Fruit fly (Drosophila melanogaster) whole organism, embryonic: Measurements from ENCODE around the gene Ugt316A1.

Source experiments
- CG11560 ChIP-seq: fragments of 200-800 bp; sonication (Bioruptor generic); IDR thresholded peaks from 3 replicates; pipeline ENCODE4 v1.3.6; 2022; ENCODE audit warnings: missing biosample characterization, missing genetic modification characterization
- CG12071 ChIP-seq: fragments of 200-800 bp; sonication (Bioruptor generic); optimal IDR thresholded peaks from 3 replicates; lab custom pipeline; 2018; ENCODE audit warnings: missing biosample characterization, mild to moderate bottlenecking, missing genetic modification characterization
- CG15479 ChIP-seq: fragments of 200-800 bp; sonication (Bioruptor generic); optimal IDR thresholded peaks from 3 replicates; lab custom pipeline; 2019; ENCODE audit warnings: missing biosample characterization, mild to moderate bottlenecking, missing genetic modification characterization, moderate library complexity
- CG16863 ChIP-seq: fragments of 200-800 bp; sonication (Bioruptor generic); optimal IDR thresholded peaks from 3 replicates; lab custom pipeline; 2016; ENCODE audit warnings: missing biosample characterization, missing genetic modification characterization
- CG17829 ChIP-seq: fragments of 200-800 bp; optimal IDR thresholded peaks from 2 replicates; lab custom pipeline; 2019; ENCODE audit warnings: missing biosample characterization, mild to moderate bottlenecking, missing genetic modification characterization, moderate library complexity
- CG17912 ChIP-seq: fragments of 200-800 bp; sonication (Bioruptor generic); optimal IDR thresholded peaks from 2 replicates; lab custom pipeline; 2018; ENCODE audit warnings: missing biosample characterization, mild to moderate bottlenecking, missing genetic modification characterization
- CG4730 ChIP-seq: fragments of 200-800 bp; sonication (Bioruptor generic); IDR thresholded peaks from 2 replicates; pipeline ENCODE4 v1.3.6; 2022; ENCODE audit warnings: missing biosample characterization, missing genetic modification characterization
- CG8765 ChIP-seq: fragments of 200-800 bp; sonication (Bioruptor generic); IDR thresholded peaks from 2 replicates; pipeline ENCODE4 v1.3.6; 2022; ENCODE audit warnings: missing biosample characterization, missing genetic modification characterization
- D ChIP-seq, 2 experiments: fragments of 200-800 bp in 1 of 2; fragments of >200 bp in 1 of 2; sonication (Bioruptor generic) in 1 of 2; optimal IDR thresholded peaks; 2 replicates in 1 of 2; 3 replicates in 1 of 2; lab custom pipeline; 2017; ENCODE audit warnings: mild to moderate bottlenecking in 1 of 2, missing biosample characterization in 1 of 2, missing genetic modification characterization in 1 of 2, missing genetic modification reagents in 1 of 2
- Deaf1 ChIP-seq: fragments of 200-800 bp; optimal IDR thresholded peaks from 3 replicates; lab custom pipeline; 2019; ENCODE audit warnings: missing biosample characterization, mild to moderate bottlenecking, missing genetic modification characterization, moderate library complexity
- Dip3 ChIP-seq: fragments of 200-800 bp; sonication (Bioruptor generic); optimal IDR thresholded peaks from 3 replicates; lab custom pipeline; 2016; ENCODE audit warnings: missing biosample characterization, missing genetic modification characterization
- ERR ChIP-seq: fragments of 200-800 bp; sonication (Bioruptor generic); optimal IDR thresholded peaks from 2 replicates; lab custom pipeline; 2016; ENCODE audit warnings: missing biosample characterization, missing genetic modification characterization
- HLH54F ChIP-seq: fragments of 200-800 bp; sonication (Bioruptor generic); optimal IDR thresholded peaks from 3 replicates; lab custom pipeline; 2016; ENCODE audit warnings: missing biosample characterization, missing genetic modification characterization
- MTF-1 ChIP-seq: fragments of 200-800 bp; sonication (Bioruptor generic); optimal IDR thresholded peaks from 2 replicates; lab custom pipeline; 2018; ENCODE audit warnings: missing biosample characterization, mild to moderate bottlenecking, missing genetic modification characterization, borderline replicate concordance
- Mad ChIP-seq: fragments of 200-800 bp; sonication (Bioruptor generic); optimal IDR thresholded peaks from 2 replicates; lab custom pipeline; 2016; ENCODE audit warnings: missing biosample characterization, missing genetic modification characterization
- Max ChIP-seq: fragments of 200-800 bp; sonication (Bioruptor generic); optimal IDR thresholded peaks from 2 replicates; lab custom pipeline; 2016; ENCODE audit warnings: missing biosample characterization, mild to moderate bottlenecking, missing genetic modification characterization
- Oaz ChIP-seq: fragments of 200-800 bp; sonication (Bioruptor generic); IDR thresholded peaks from 2 replicates; pipeline ENCODE4 v1.3.6; 2022; ENCODE audit warnings: missing biosample characterization, missing genetic modification characterization
- PHDP ChIP-seq: fragments of 200-800 bp; sonication (Bioruptor generic); optimal IDR thresholded peaks from 3 replicates; lab custom pipeline; 2018; ENCODE audit warnings: missing biosample characterization, mild to moderate bottlenecking, missing genetic modification characterization, moderate library complexity
- Side ChIP-seq: fragments of 200-800 bp; sonication (Bioruptor generic); optimal IDR thresholded peaks from 2 replicates; lab custom pipeline; 2016; ENCODE audit warnings: missing biosample characterization, missing genetic modification characterization
- Six4 ChIP-seq: fragments of 200-800 bp; sonication (Bioruptor generic); optimal IDR thresholded peaks from 2 replicates; lab custom pipeline; 2016; ENCODE audit warnings: missing biosample characterization, missing genetic modification characterization
- Stat92E ChIP-seq, 3 experiments: fragments of >200 bp in 2 of 3; fragments of 200-800 bp in 1 of 3; sonication (Bioruptor generic) in 1 of 3; optimal IDR thresholded peaks; 2 replicates each; lab custom pipeline; 2017 to 2019; ENCODE audit warnings: missing biosample characterization in 3 of 3, missing genetic modification characterization in 3 of 3, mild to moderate bottlenecking in 1 of 3, moderate library complexity in 1 of 3
- ase ChIP-seq: fragments of 200-800 bp; sonication (Bioruptor generic); IDR thresholded peaks from 3 replicates; pipeline ENCODE4 v1.3.6; 2022; ENCODE audit warnings: missing biosample characterization, missing genetic modification characterization
- cad ChIP-seq: fragments of >200 bp; optimal IDR thresholded peaks from 2 replicates; lab custom pipeline; 2017; ENCODE audit warnings: missing biosample characterization, missing genetic modification characterization
- cg ChIP-seq: fragments of 200-800 bp; sonication (Bioruptor generic); optimal IDR thresholded peaks from 3 replicates; lab custom pipeline; 2019; ENCODE audit warnings: missing biosample characterization, mild to moderate bottlenecking, missing genetic modification characterization, moderate library complexity
- chif ChIP-seq, 2 experiments: fragments of 200-800 bp; sonication (Bioruptor generic); optimal IDR thresholded peaks; 3 replicates each; lab custom pipeline; 2016; ENCODE audit warnings: missing biosample characterization in 2 of 2, missing genetic modification characterization in 2 of 2
- croc ChIP-seq: fragments of 200-800 bp; sonication (Bioruptor generic); conservative IDR thresholded peaks from 3 replicates; pipeline ENCODE4 v1.3.6; 2022; ENCODE audit warnings: missing biosample characterization, missing genetic modification characterization
- dimm ChIP-seq: fragments of 200-800 bp; sonication (Bioruptor generic); IDR thresholded peaks from 2 replicates; pipeline ENCODE4 v1.3.6; 2022; ENCODE audit warnings: missing biosample characterization, missing genetic modification characterization
- fd102C ChIP-seq: fragments of 200-800 bp; sonication (Bioruptor generic); optimal IDR thresholded peaks from 2 replicates; lab custom pipeline; 2018; ENCODE audit warnings: missing biosample characterization, mild to moderate bottlenecking, missing genetic modification characterization, moderate library complexity
- ham ChIP-seq: fragments of 200-800 bp; sonication (Bioruptor generic); IDR thresholded peaks from 2 replicates; pipeline ENCODE4 v1.3.6; 2022; ENCODE audit warnings: missing biosample characterization, missing genetic modification characterization
- hth ChIP-seq: fragments of >200 bp; optimal IDR thresholded peaks from 2 replicates; lab custom pipeline; 2017; ENCODE audit warnings: inconsistent platforms
- kni ChIP-seq: fragments of 200-800 bp; sonication (Bioruptor generic); optimal IDR thresholded peaks from 3 replicates; lab custom pipeline; 2017; ENCODE audit warnings: mild to moderate bottlenecking, missing biosample characterization, missing genetic modification reagents, missing genetic modification characterization
- lab ChIP-seq: fragments of 200-800 bp; sonication (Bioruptor generic); optimal IDR thresholded peaks from 3 replicates; lab custom pipeline; 2017; ENCODE audit warnings: missing biosample characterization, missing genetic modification characterization, mild to moderate bottlenecking, moderate library complexity, missing genetic modification reagents
- mirr ChIP-seq: fragments of 200-800 bp; sonication (Bioruptor generic); optimal IDR thresholded peaks from 3 replicates; lab custom pipeline; 2018; ENCODE audit warnings: missing biosample characterization, mild to moderate bottlenecking, missing genetic modification characterization
- pan ChIP-seq, 4 experiments: fragments of >200 bp in 3 of 4; fragments of 200-800 bp in 1 of 4; sonication (Bioruptor generic) in 1 of 4; optimal IDR thresholded peaks in 3 of 4; IDR thresholded peaks in 1 of 4; 2 replicates each; pipeline versions ENCODE4 v1.3.6 to Lab custom; 2017 to 2022; ENCODE audit warnings: missing biosample characterization in 2 of 4, missing genetic modification characterization in 2 of 4, mixed read lengths in 1 of 4
- phol ChIP-seq: fragments of 200-800 bp; sonication (Bioruptor generic); optimal IDR thresholded peaks from 3 replicates; lab custom pipeline; 2018; ENCODE audit warnings: missing biosample characterization, mild to moderate bottlenecking, missing genetic modification characterization, moderate library complexity
- schlank ChIP-seq: fragments of 200-800 bp; sonication (Bioruptor generic); optimal IDR thresholded peaks from 2 replicates; lab custom pipeline; 2018; ENCODE audit warnings: missing biosample characterization, mild to moderate bottlenecking, missing genetic modification characterization
- shn ChIP-seq: fragments of 200-800 bp; sonication (Bioruptor generic); optimal IDR thresholded peaks from 3 replicates; lab custom pipeline; 2016; ENCODE audit warnings: missing biosample characterization, missing genetic modification characterization
- sima ChIP-seq: fragments of 200-800 bp; sonication (Bioruptor generic); optimal IDR thresholded peaks from 2 replicates; lab custom pipeline; 2016; ENCODE audit warnings: missing biosample characterization, missing genetic modification characterization
- ttk ChIP-seq: fragments of 200-800 bp; sonication (Bioruptor generic); IDR thresholded peaks from 2 replicates; pipeline ENCODE4 v2.1.2; 2022; ENCODE audit warnings: missing biosample characterization, missing genetic modification characterization
- twi ChIP-seq: fragments of 200-800 bp; optimal IDR thresholded peaks from 2 replicates; lab custom pipeline; 2019; ENCODE audit warnings: missing biosample characterization, mild to moderate bottlenecking, missing genetic modification characterization, moderate library complexity
- wor ChIP-seq: fragments of 200-800 bp; sonication (Bioruptor generic); IDR thresholded peaks from 2 replicates; pipeline ENCODE4 v1.3.6; 2022; ENCODE audit warnings: missing biosample characterization, missing genetic modification characterization
- zen ChIP-seq: fragments of 200-800 bp; sonication (Bioruptor generic); optimal IDR thresholded peaks from 3 replicates; lab custom pipeline; 2018; ENCODE audit warnings: missing biosample characterization, mild to moderate bottlenecking, missing genetic modification characterization, moderate library complexity

Gene Ugt316A1

dm6 chr3L:19033154-19033811 lies 29.3 kb downstream of the Ugt316A1 start (continued):
- TF ChIP-seq Oaz (GFP tag; lab: Robert Waterston, UW): no peak
- TF ChIP-seq CG8765 (GFP tag; lab: Robert Waterston, UW): peak; percentile 80; the same call in 1 of the 2 replicates
- no peak for TF ChIP-seq ERR (GFP tag; lab: Kevin White, UChicago)
- TF ChIP-seq chif (GFP tag; optimal IDR thresholded peaks at IDR 0.05; lab: Kevin White, UChicago): peak in 1 of 2 experiments; percentile 37
- TF ChIP-seq CG4730 (GFP tag; lab: Robert Waterston, UW): peak; percentile 35; the same call in 1 of the 2 replicates
- TF ChIP-seq Deaf1 (tag; lab: Kevin White, UChicago): peak; percentile 42
- TF ChIP-seq dimm (GFP tag; lab: Robert Waterston, UW): 0 out of 2 replicates have a peak, but pooled peaks have one; percentile 26
- peak; percentile 87 for TF ChIP-seq phol (tag; lab: Kevin White, UChicago)
- no peak for TF ChIP-seq sima (GFP tag; lab: Kevin White, UChicago)
- TF ChIP-seq MTF-1 (GFP tag; lab: Kevin White, UChicago): peak; percentile 35
- TF ChIP-seq ttk (GFP tag; lab: Robert Waterston, UW): peak; percentile 59; the same call in 1 of the 2 replicates

dm6 chr3L:19032676-19033075 lies 29.9 kb downstream of the Ugt316A1 start:
- TF ChIP-seq kni (GFP tag; lab: Kevin White, UChicago): peak; percentile 55
- TF ChIP-seq ase (GFP tag; lab: Robert Waterston, UW): no peak
- no peak for TF ChIP-seq Max (GFP tag; lab: Kevin White, UChicago)
- peak; percentile 40 for TF ChIP-seq cg (GFP tag; lab: Kevin White, UChicago)
- peak; percentile 2 for TF ChIP-seq lab (GFP tag; lab: Kevin White, UChicago)
- TF ChIP-seq shn: no peak
- TF ChIP-seq Stat92E (GFP tag; optimal IDR thresholded peaks at IDR 0.05; lab: Kevin White, UChicago): peak in 1 of 3 experiments; percentile 87

dm6 chr3L:19031858-19032257 lies 30.8 kb downstream of the Ugt316A1 start:
- no peak for TF ChIP-seq CG11560
- TF ChIP-seq CG17912 (GFP tag; lab: Kevin White, UChicago): no peak
- peak; percentile 11 for TF ChIP-seq hth
- TF ChIP-seq HLH54F: no peak
- TF ChIP-seq CG16863 (GFP tag; lab: Kevin White, UChicago): no peak
- no peak for TF ChIP-seq CG17829
- no peak for TF ChIP-seq fd102C (GFP tag; lab: Kevin White, UChicago)
- TF ChIP-seq ham (GFP tag; lab: Robert Waterston, UW): no peak
- TF ChIP-seq cad: peak; percentile 58
- TF ChIP-seq PHDP (tag; lab: Kevin White, UChicago): no peak
- TF ChIP-seq CG15479 (GFP tag; lab: Kevin White, UChicago): peak; percentile 43
- TF ChIP-seq Side (GFP tag; lab: Kevin White, UChicago): no peak
- peak; percentile 63 for TF ChIP-seq D (optimal IDR thresholded peaks at IDR 0.05; lab: Kevin White, UChicago)
- TF ChIP-seq D (GFP tag; optimal IDR thresholded peaks at IDR 0.05; lab: Kevin White, UChicago): no peak
- no peak for TF ChIP-seq CG12071
- TF ChIP-seq schlank (tag; lab: Kevin White, UChicago): no peak
- no peak for TF ChIP-seq mirr (GFP tag; lab: Kevin White, UChicago)
- TF ChIP-seq croc (GFP tag; lab: Robert Waterston, UW): no peak
- no peak for TF ChIP-seq wor
- TF ChIP-seq Mad (GFP tag; lab: Kevin White, UChicago): no peak
- TF ChIP-seq pan (optimal IDR thresholded peaks at IDR 0.05; lab: Kevin White, UChicago): no peak
- no peak for TF ChIP-seq pan (GFP tag; optimal IDR thresholded peaks at IDR 0.05 in 1 of 2, IDR thresholded peaks at IDR 0.05 in 1 of 2)
- TF ChIP-seq twi (tag; lab: Kevin White, UChicago): peak; percentile 59
- no peak for TF ChIP-seq Six4 (GFP tag; lab: Kevin White, UChicago)
- peak; percentile 48 for TF ChIP-seq zen (tag; lab: Kevin White, UChicago)
- TF ChIP-seq Dip3 (GFP tag; lab: Kevin White, UChicago): no peak
